Worm (Caenorhabditis elegans) whole organism, early embryonic: ENCODE measurements around the gene gphr-2.

Experiments used
- B0310.2 ChIP-seq: sonication (generic microtip); optimal IDR thresholded peaks from 2 replicates; lab custom pipeline; 2016; ENCODE audit warnings: mild to moderate bottlenecking, missing genetic modification characterization, missing compliant biosample characterization
- F13C5.2 ChIP-seq: sonication (generic microtip); optimal IDR thresholded peaks from 2 replicates; lab custom pipeline; 2017; ENCODE audit warnings: mild to moderate bottlenecking, missing genetic modification characterization, inconsistent platforms, missing compliant biosample characterization
- aly-1 ChIP-seq: sonication (generic microtip); optimal IDR thresholded peaks from 2 replicates; lab custom pipeline; 2016; ENCODE audit warnings: missing genetic modification characterization, missing compliant biosample characterization
- ama-1 ChIP-seq: fragments of 150-350 bp; optimal IDR thresholded peaks from 2 replicates; lab custom pipeline; 2014
- ceh-13 ChIP-seq: fragments of 200-800 bp; sonication (Bioruptor generic); optimal IDR thresholded peaks from 2 replicates; lab custom pipeline; 2018; ENCODE audit warnings: mild to moderate bottlenecking, missing genetic modification characterization, missing compliant biosample characterization
- ceh-36 ChIP-seq: sonication (generic microtip); optimal IDR thresholded peaks from 2 replicates; lab custom pipeline; 2016; ENCODE audit warnings: missing genetic modification characterization, inconsistent platforms, missing compliant biosample characterization
- ets-7 ChIP-seq: sonication (generic microtip); optimal IDR thresholded peaks from 2 replicates; lab custom pipeline; 2016; ENCODE audit warnings: missing genotype, missing genetic modification characterization, missing compliant biosample characterization
- flt-1 ChIP-seq: fragments of 200-800 bp; sonication (Bioruptor generic); IDR thresholded peaks from 2 replicates; pipeline ENCODE4 v1.3.6; 2022; ENCODE audit warnings: missing genetic modification characterization, missing compliant biosample characterization
- hmbx-1 ChIP-seq: sonication (generic microtip); optimal IDR thresholded peaks from 2 replicates; lab custom pipeline; 2016; ENCODE audit warnings: mild to moderate bottlenecking, missing genetic modification characterization, missing compliant biosample characterization
- hmg-4 ChIP-seq: fragments of 200-800 bp; sonication (Bioruptor generic); optimal IDR thresholded peaks from 2 replicates; lab custom pipeline; 2018; ENCODE audit warnings: mild to moderate bottlenecking, missing genetic modification characterization, missing compliant biosample characterization
- hnd-1 ChIP-seq: sonication (generic microtip); optimal IDR thresholded peaks from 2 replicates; lab custom pipeline; 2016; ENCODE audit warnings: missing genetic modification characterization, missing compliant biosample characterization
- pes-1 ChIP-seq: fragments of 200-800 bp; sonication (Bioruptor generic); IDR thresholded peaks from 2 replicates; pipeline ENCODE4 v1.3.6; 2022; ENCODE audit warnings: missing genetic modification reagents, missing genetic modification characterization, missing compliant biosample characterization
- scrt-1 ChIP-seq: fragments of 200-800 bp; sonication (Bioruptor generic); IDR thresholded peaks from 2 replicates; pipeline ENCODE4 v1.3.6; 2022; ENCODE audit warnings: missing genetic modification characterization, missing compliant biosample characterization
- sea-1 ChIP-seq: fragments of 200-800 bp; sonication (Bioruptor generic); conservative IDR thresholded peaks from 2 replicates; pipeline ENCODE4 v1.3.6; 2022; ENCODE audit warnings: missing genetic modification characterization, missing compliant biosample characterization
- tbx-11 ChIP-seq: fragments of 200-800 bp; sonication (Bioruptor generic); IDR thresholded peaks from 2 replicates; pipeline ENCODE4 v1.3.6; 2022; ENCODE audit warnings: missing genetic modification characterization, missing compliant biosample characterization
- tbx-37 ChIP-seq: fragments of 200-800 bp; sonication (Bioruptor generic); conservative IDR thresholded peaks from 2 replicates; pipeline ENCODE4 v1.3.6; 2022; ENCODE audit warnings: missing genetic modification reagents, missing genetic modification characterization, missing compliant biosample characterization
- tra-4 ChIP-seq: sonication (generic microtip); optimal IDR thresholded peaks from 2 replicates; lab custom pipeline; 2017; ENCODE audit warnings: missing genetic modification characterization, missing compliant biosample characterization

gphr-2 gene

ce11 chrX:14307667-14308066 is at the start of gene gphr-2:
TSS of gene gphr-2 (minus strand) at chrX:14307767.
- TF ChIP-seq sea-1 (GFP tag; lab: Robert Waterston, UW) (no peak), F13C5.2 (tag; lab: Kevin White, UChicago) (no peak), scrt-1 (GFP tag; lab: Robert Waterston, UW) (no peak), ama-1 (lab: Kevin White, UChicago) (no peak), hmg-4 (GFP tag; lab: Kevin White, UChicago) (no peak), hnd-1 (tag; lab: Kevin White, UChicago) (no peak), flt-1 (no peak), aly-1 (tag; lab: Kevin White, UChicago) (no peak), ets-7 (tag; lab: Kevin White, UChicago) (no peak), tra-4 (no peak), tbx-37 (GFP tag; lab: Robert Waterston, UW) (no peak), pes-1 (no peak), ceh-36 (tag; lab: Kevin White, UChicago) (no peak), B0310.2 (tag; lab: Kevin White, UChicago) (no peak), tbx-11 (GFP tag; lab: Robert Waterston, UW) (no peak), ceh-13 (no peak), hmbx-1 (tag; lab: Kevin White, UChicago) (no peak)

ce11 chrX:14356683-14357287 is 49.2 kb upstream of the gphr-2 start:
- TF ChIP-seq scrt-1 (GFP tag; lab: Robert Waterston, UW) (no peak), hmg-4 (GFP tag; lab: Kevin White, UChicago) (no peak), B0310.2 (tag; lab: Kevin White, UChicago) (no peak), pes-1 (no peak), tra-4 (no peak), F13C5.2 (tag; lab: Kevin White, UChicago) (no peak), hnd-1 (tag; lab: Kevin White, UChicago) (no peak)

- TF ChIP-seq B0310.2 (tag; lab: Kevin White, UChicago) (no peak), F13C5.2 (tag; lab: Kevin White, UChicago) (no peak), scrt-1 (GFP tag; lab: Robert Waterston, UW) (no peak), pes-1 (no peak), ceh-13 (no peak), hnd-1 (tag; lab: Kevin White, UChicago) (no peak), hmg-4 (GFP tag; lab: Kevin White, UChicago) (no peak), ets-7 (tag; lab: Kevin White, UChicago) (no peak), flt-1 (no peak), ceh-36 (tag; lab: Kevin White, UChicago) (no peak), hmbx-1 (tag; lab: Kevin White, UChicago) (no peak), tbx-11 (GFP tag; lab: Robert Waterston, UW) (no peak), aly-1 (tag; lab: Kevin White, UChicago) (no peak), tbx-37 (GFP tag; lab: Robert Waterston, UW) (no peak), ama-1 (lab: Kevin White, UChicago) (no peak), tra-4 (no peak)
Observed at ce11 chrX:14355034-14355433, 47.5 kb upstream of the gphr-2 start.

ce11 chrX:14349690-14350168 is 42.2 kb upstream of the gphr-2 start, which contains the start of gene wdr-5.2:
TSS of gene wdr-5.2 (plus strand) at chrX:14350118.
- TF ChIP-seq ceh-36 (tag; lab: Kevin White, UChicago) (no peak), hnd-1 (tag; lab: Kevin White, UChicago) (no peak), hmg-4 (GFP tag; lab: Kevin White, UChicago) (no peak), B0310.2 (tag; lab: Kevin White, UChicago) (no peak), ceh-13 (no peak), scrt-1 (GFP tag; lab: Robert Waterston, UW) (no peak), aly-1 (tag; lab: Kevin White, UChicago) (no peak), pes-1 (no peak), hmbx-1 (tag; lab: Kevin White, UChicago) (no peak), sea-1 (GFP tag; lab: Robert Waterston, UW) (no peak), ets-7 (tag; lab: Kevin White, UChicago) (no peak), ama-1 (lab: Kevin White, UChicago) (no peak), flt-1 (no peak), tbx-37 (GFP tag; lab: Robert Waterston, UW) (no peak)

ce11 chrX:14347573-14347972 is 40.0 kb upstream of the gphr-2 start, which contains the start of gene K04G11.3:
TSS of gene K04G11.3 (minus strand) at chrX:14347673.
- TF ChIP-seq B0310.2 (tag; lab: Kevin White, UChicago), result no peak
- TF ChIP-seq flt-1, result no peak
- TF ChIP-seq tbx-37 (GFP tag; lab: Robert Waterston, UW), result no peak
- TF ChIP-seq scrt-1 (GFP tag; lab: Robert Waterston, UW), result no peak
- TF ChIP-seq ceh-36 (tag; lab: Kevin White, UChicago), result no peak
- no peak for TF ChIP-seq hmbx-1 (tag; lab: Kevin White, UChicago)
- no peak for TF ChIP-seq ceh-13
- no peak for TF ChIP-seq hmg-4 (GFP tag; lab: Kevin White, UChicago)
- TF ChIP-seq sea-1 (GFP tag; lab: Robert Waterston, UW), result no peak
- no peak for TF ChIP-seq pes-1
- no peak for TF ChIP-seq tbx-11 (GFP tag; lab: Robert Waterston, UW)
- TF ChIP-seq aly-1 (tag; lab: Kevin White, UChicago), result no peak
- TF ChIP-seq ama-1 (lab: Kevin White, UChicago), result no peak

- no peak for TF ChIP-seq aly-1 (tag; lab: Kevin White, UChicago)
- no peak for TF ChIP-seq ceh-13
- no peak for TF ChIP-seq hmbx-1 (tag; lab: Kevin White, UChicago)
- TF ChIP-seq hmg-4 (GFP tag; lab: Kevin White, UChicago), result no peak
- no peak for TF ChIP-seq flt-1
- no peak for TF ChIP-seq F13C5.2 (tag; lab: Kevin White, UChicago)
- no peak for TF ChIP-seq ets-7 (tag; lab: Kevin White, UChicago)
- TF ChIP-seq B0310.2 (tag; lab: Kevin White, UChicago), result no peak
- TF ChIP-seq sea-1 (GFP tag; lab: Robert Waterston, UW), result no peak
- TF ChIP-seq ama-1 (lab: Kevin White, UChicago), result no peak
- TF ChIP-seq tra-4, result no peak
- no peak for TF ChIP-seq tbx-11 (GFP tag; lab: Robert Waterston, UW)
- no peak for TF ChIP-seq ceh-36 (tag; lab: Kevin White, UChicago)
- no peak for TF ChIP-seq scrt-1 (GFP tag; lab: Robert Waterston, UW)
- no peak for TF ChIP-seq tbx-37 (GFP tag; lab: Robert Waterston, UW)
- no peak for TF ChIP-seq pes-1
- TF ChIP-seq hnd-1 (tag; lab: Kevin White, UChicago), result no peak
Observed at ce11 chrX:14340381-14340780, 32.8 kb upstream of the gphr-2 start, which contains the start of gene sel-7. TSS of gene sel-7 (minus strand) at chrX:14340481.
